Fruit fly (Drosophila melanogaster) whole organism, pupa: Measurements from ENCODE around the gene Arr2.
A peak's percentile ranks its signal among the peaks of the same experiment; 100 is the strongest.

ENCODE experiments used
- CG10348 ChIP-seq: fragments of 200-800 bp; sonication (Bioruptor generic); IDR thresholded peaks from 2 replicates; pipeline ENCODE4 v1.3.6; 2022; ENCODE audit warnings: missing biosample characterization, missing genetic modification characterization
- CG12605 ChIP-seq: fragments of 200-800 bp; sonication (Bioruptor generic); IDR thresholded peaks from 2 replicates; pipeline ENCODE4 v1.3.6; 2022; ENCODE audit warnings: missing biosample characterization, missing genetic modification characterization
- CG13204 ChIP-seq: fragments of 200-800 bp; sonication (Bioruptor generic); optimal IDR thresholded peaks from 2 replicates; lab custom pipeline; 2018; ENCODE audit warnings: missing biosample characterization, mild to moderate bottlenecking, missing genetic modification characterization, moderate library complexity
- CG14655 ChIP-seq: fragments of 200-800 bp; sonication (Bioruptor generic); optimal IDR thresholded peaks from 3 replicates; lab custom pipeline; 2017; ENCODE audit warnings: mild to moderate bottlenecking, missing biosample characterization, missing genetic modification reagents, missing genetic modification characterization
- CG15710 ChIP-seq: fragments of 200-800 bp; sonication (Bioruptor generic); optimal IDR thresholded peaks from 2 replicates; lab custom pipeline; 2018; ENCODE audit warnings: missing biosample characterization, mild to moderate bottlenecking, missing genetic modification characterization, moderate library complexity
- CG17806 ChIP-seq: fragments of 200-800 bp; sonication (Bioruptor generic); optimal IDR thresholded peaks from 2 replicates; lab custom pipeline; 2018; ENCODE audit warnings: missing biosample characterization, mild to moderate bottlenecking, missing genetic modification characterization, moderate library complexity
- CG32121 ChIP-seq: fragments of 200-800 bp; sonication (Bioruptor generic); IDR thresholded peaks from 2 replicates; pipeline ENCODE4 v1.3.6; 2022; ENCODE audit warnings: missing biosample characterization, missing genetic modification characterization
- CG34367 ChIP-seq: fragments of 200-800 bp; sonication (Bioruptor generic); optimal IDR thresholded peaks from 2 replicates; lab custom pipeline; 2018; ENCODE audit warnings: missing biosample characterization, mild to moderate bottlenecking, missing genetic modification characterization
- CG4496 ChIP-seq: fragments of 200-800 bp; sonication (Bioruptor generic); IDR thresholded peaks from 3 replicates; pipeline ENCODE4 v1.3.6; 2022; ENCODE audit warnings: missing biosample characterization, missing genetic modification characterization
- CG8159 ChIP-seq: fragments of 200-800 bp; sonication (Bioruptor generic); optimal IDR thresholded peaks from 3 replicates; lab custom pipeline; 2018; ENCODE audit warnings: missing biosample characterization, mild to moderate bottlenecking, missing genetic modification characterization, moderate library complexity
- CG8301 ChIP-seq: fragments of 200-800 bp; sonication (Bioruptor generic); optimal IDR thresholded peaks from 2 replicates; lab custom pipeline; 2018; ENCODE audit warnings: missing biosample characterization, mild to moderate bottlenecking, missing genetic modification characterization
- CG9948 ChIP-seq: fragments of 200-800 bp; sonication (Bioruptor generic); optimal IDR thresholded peaks from 2 replicates; lab custom pipeline; 2018; ENCODE audit warnings: missing biosample characterization, mild to moderate bottlenecking, missing genetic modification characterization, moderate library complexity
- D1 ChIP-seq: fragments of 200-800 bp; sonication (Bioruptor generic); optimal IDR thresholded peaks from 2 replicates; lab custom pipeline; 2018; ENCODE audit warnings: missing biosample characterization, mild to moderate bottlenecking, missing genetic modification characterization, moderate library complexity
- EcR ChIP-seq: fragments of 200-800 bp; sonication (Bioruptor generic); optimal IDR thresholded peaks from 3 replicates; lab custom pipeline; 2019; ENCODE audit warnings: missing biosample characterization, missing genetic modification characterization, mild to moderate bottlenecking, moderate library complexity, missing genetic modification reagents
- Ets98B ChIP-seq: fragments of 200-800 bp; sonication (Bioruptor generic); IDR thresholded peaks from 2 replicates; pipeline ENCODE4 v1.3.6; 2022; ENCODE audit warnings: missing biosample characterization, missing genetic modification characterization
- Pif1A ChIP-seq: fragments of 200-800 bp; sonication (Bioruptor generic); optimal IDR thresholded peaks from 3 replicates; lab custom pipeline; 2016; ENCODE audit warnings: missing biosample characterization, missing genetic modification characterization
- Pif1B ChIP-seq: fragments of 200-800 bp; sonication (Bioruptor generic); optimal IDR thresholded peaks from 3 replicates; lab custom pipeline; 2016; ENCODE audit warnings: missing biosample characterization, missing genetic modification characterization
- Snoo ChIP-seq: fragments of 200-800 bp; sonication (Bioruptor generic); optimal IDR thresholded peaks from 3 replicates; lab custom pipeline; 2017; ENCODE audit warnings: missing biosample characterization, mild to moderate bottlenecking, missing genetic modification characterization, inconsistent platforms
- fd96Ca ChIP-seq: fragments of 200-800 bp; sonication (Bioruptor generic); IDR thresholded peaks from 3 replicates; pipeline ENCODE4 v1.3.6; 2022; ENCODE audit warnings: missing biosample characterization, missing genetic modification characterization
- gl ChIP-seq: fragments of 200-800 bp; sonication (Bioruptor generic); optimal IDR thresholded peaks from 2 replicates; lab custom pipeline; 2018; ENCODE audit warnings: missing biosample characterization, mild to moderate bottlenecking, missing genetic modification characterization
- rn ChIP-seq: fragments of 200-800 bp; sonication (Bioruptor generic); IDR thresholded peaks from 2 replicates; pipeline ENCODE4 v1.3.6; 2022; ENCODE audit warnings: missing biosample characterization, missing genetic modification characterization

Arr2 gene

DNA sequence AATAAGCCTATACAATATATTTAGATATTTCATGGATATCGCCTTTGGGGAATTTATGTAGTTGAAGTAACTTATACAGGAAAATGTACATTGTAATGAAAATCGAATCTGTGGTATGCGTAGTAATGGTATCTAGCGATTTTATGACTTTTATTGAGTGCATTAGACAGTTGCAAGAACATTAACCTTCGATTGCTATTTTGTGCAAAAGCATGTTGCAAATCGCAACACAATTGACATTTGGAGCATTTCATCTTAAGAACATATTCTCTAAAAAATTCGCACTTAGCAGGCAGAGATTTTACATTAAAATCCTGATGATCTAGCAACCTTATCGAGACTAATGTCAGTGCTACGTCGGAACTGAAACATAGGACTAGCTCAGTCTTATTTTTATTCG lies 29.1 kb downstream of the Arr2 start, which contains the start of gene S-Lap2:
Gene S-Lap2, plus strand, starts transcription at position 301 of the 400 bp plus-strand sequence.
- TF ChIP-seq CG17806 (tag; lab: Kevin White, UChicago) (no peak), Ets98B (GFP tag; lab: Robert Waterston, UW) (no peak), Snoo (tag; lab: Kevin White, UChicago) (no peak), CG10348 (no peak), CG15710 (tag; lab: Kevin White, UChicago) (no peak), CG32121 (GFP tag; lab: Robert Waterston, UW) (no peak), CG34367 (no peak)

- TF ChIP-seq D1 (no peak), gl (tag; lab: Kevin White, UChicago) (no peak), Pif1B (GFP tag; lab: Kevin White, UChicago) (no peak), CG13204 (GFP tag; lab: Kevin White, UChicago) (no peak), CG8301 (tag; lab: Kevin White, UChicago) (no peak)
Measured at dm6 chr3L:8616935-8617334, 31.8 kb downstream of the Arr2 start, which contains the start of gene S-Lap1. S-Lap1 (plus strand) TSS chr3L:8617235.

DNA sequence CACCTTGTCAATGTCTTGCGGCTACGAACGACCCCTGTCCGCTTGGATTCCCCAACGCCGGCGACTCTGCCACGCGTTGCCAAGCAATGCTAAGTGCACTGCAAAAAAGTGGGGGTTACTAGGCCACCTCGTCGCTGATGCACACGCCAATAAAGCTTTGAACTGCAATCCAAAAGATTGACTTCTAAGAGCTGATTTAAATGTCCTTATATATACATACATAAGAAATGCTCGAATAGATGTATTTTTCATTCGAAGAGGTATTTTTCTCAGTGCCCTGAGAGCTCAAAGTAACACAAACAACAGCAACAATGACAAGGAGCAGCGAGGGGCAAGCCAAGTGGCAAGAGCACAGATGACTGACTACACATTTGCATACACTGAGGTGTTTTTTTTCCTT lies 41.3 kb downstream of the Arr2 start:
- 0 out of 3 replicates have a peak, but pooled peaks have one; percentile 43 for TF ChIP-seq CG4496
- TF ChIP-seq CG15710 (tag; lab: Kevin White, UChicago) = peak; percentile 51
- TF ChIP-seq Ets98B (GFP tag; lab: Robert Waterston, UW) = no peak; the same call in 1 of the 2 replicates
- no peak for TF ChIP-seq CG8301 (tag; lab: Kevin White, UChicago)
- TF ChIP-seq rn (GFP tag; lab: Robert Waterston, UW) = no peak
- no peak for TF ChIP-seq CG13204 (GFP tag; lab: Kevin White, UChicago)
- TF ChIP-seq CG32121 (GFP tag; lab: Robert Waterston, UW) = peak; percentile 42; the same call in 1 of the 2 replicates
- TF ChIP-seq CG9948 (tag; lab: Kevin White, UChicago) = peak; percentile 40
- no peak for TF ChIP-seq Snoo (tag; lab: Kevin White, UChicago)
- TF ChIP-seq CG8159 = peak; percentile 54
- no peak for TF ChIP-seq CG17806 (tag; lab: Kevin White, UChicago)
- TF ChIP-seq CG12605 (GFP tag; lab: Robert Waterston, UW) = 0 out of 2 replicates have a peak, but pooled peaks have one; percentile 27
- TF ChIP-seq Pif1A (GFP tag; lab: Kevin White, UChicago) = peak; percentile 53
- peak; percentile 36 for TF ChIP-seq CG14655 (GFP tag; lab: Kevin White, UChicago)
- no peak for TF ChIP-seq Pif1B (GFP tag; lab: Kevin White, UChicago)
- TF ChIP-seq fd96Ca (GFP tag; lab: Robert Waterston, UW) = peak; percentile 65; the same call in 2 of the 3 replicates
- TF ChIP-seq, all 21 proteins: peak for 9

DNA sequence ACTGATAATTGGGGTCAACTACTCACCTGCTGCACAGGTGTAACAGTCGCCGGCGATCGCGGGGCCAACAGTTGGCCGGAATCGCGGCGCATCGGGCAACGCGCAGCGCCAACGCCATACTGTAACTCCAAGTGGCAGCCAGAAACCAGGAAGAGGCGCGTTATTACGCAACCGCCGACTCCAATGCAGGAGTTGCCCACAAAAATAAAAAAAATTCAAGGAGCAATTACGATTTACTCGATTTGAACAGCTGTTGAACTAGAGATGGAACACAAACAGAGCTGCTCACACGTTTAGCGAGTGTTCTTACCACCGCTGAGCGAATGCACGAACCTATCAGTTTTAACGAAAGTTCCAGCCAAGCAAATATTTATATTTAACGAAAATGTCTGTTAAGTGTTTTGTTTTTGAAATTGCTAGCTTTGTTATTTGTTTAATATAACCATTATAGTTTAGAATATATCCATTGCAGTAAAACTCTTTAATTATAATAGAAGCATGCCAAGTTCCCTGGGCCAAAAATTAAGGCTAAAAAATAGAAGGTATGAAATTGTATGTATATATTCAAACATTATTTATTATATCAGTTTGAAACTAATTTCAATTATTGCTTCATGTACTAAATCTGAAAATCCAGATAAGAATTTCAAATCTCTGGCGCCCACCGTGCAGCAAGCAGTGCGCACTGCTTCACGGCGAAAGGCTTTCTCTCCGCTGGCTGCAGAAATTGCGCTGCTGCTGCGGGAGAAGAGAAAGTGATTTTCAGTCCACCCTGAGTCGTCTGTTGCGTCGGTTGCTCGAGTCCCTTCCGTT lies 44.6 kb downstream of the Arr2 start, which contains the start of the genes CG5989 and CG6282:
Gene CG5989, minus strand, starts transcription at position 270 of the 813 bp plus-strand sequence.
Gene CG6282, plus strand, starts transcription at position 778 of the 813 bp plus-strand sequence.
- TF ChIP-seq CG14655 (GFP tag; lab: Kevin White, UChicago) (no peak), CG34367 (no peak), CG10348 (no peak), EcR (GFP tag; lab: Kevin White, UChicago) (peak; percentile 56), CG12605 (GFP tag; lab: Robert Waterston, UW) (peak; percentile 37; the same call in 1 of the 2 replicates), CG13204 (GFP tag; lab: Kevin White, UChicago) (no peak), CG15710 (tag; lab: Kevin White, UChicago) (no peak), Ets98B (GFP tag; lab: Robert Waterston, UW) (no peak), Snoo (tag; lab: Kevin White, UChicago) (no peak), CG8301 (tag; lab: Kevin White, UChicago) (no peak), CG8159 (peak; percentile 0), D1 (no peak), Pif1B (GFP tag; lab: Kevin White, UChicago) (no peak), CG32121 (GFP tag; lab: Robert Waterston, UW) (no peak), CG9948 (tag; lab: Kevin White, UChicago) (no peak), gl (tag; lab: Kevin White, UChicago) (no peak), CG17806 (tag; lab: Kevin White, UChicago) (no peak)

- TF ChIP-seq CG4496 = peak; percentile 94
- peak; percentile 84 for TF ChIP-seq Ets98B (GFP tag; lab: Robert Waterston, UW)
- TF ChIP-seq CG9948 (tag; lab: Kevin White, UChicago) = peak; percentile 50
- peak; percentile 79 for TF ChIP-seq gl (tag; lab: Kevin White, UChicago)
- TF ChIP-seq Snoo (tag; lab: Kevin White, UChicago) = no peak
- TF ChIP-seq CG14655 (GFP tag; lab: Kevin White, UChicago) = no peak
- TF ChIP-seq Pif1B (GFP tag; lab: Kevin White, UChicago) = no peak
- TF ChIP-seq CG34367 = peak; percentile 90
- TF ChIP-seq CG17806 (tag; lab: Kevin White, UChicago) = no peak
- peak; percentile 82 for TF ChIP-seq rn (GFP tag; lab: Robert Waterston, UW)
- TF ChIP-seq CG12605 (GFP tag; lab: Robert Waterston, UW) = peak; percentile 47; the same call in 1 of the 2 replicates
- no peak for TF ChIP-seq Pif1A (GFP tag; lab: Kevin White, UChicago)
- no peak for TF ChIP-seq CG8301 (tag; lab: Kevin White, UChicago)
- TF ChIP-seq CG15710 (tag; lab: Kevin White, UChicago) = peak; percentile 82
- peak; percentile 66 for TF ChIP-seq CG8159
- no peak for TF ChIP-seq D1
- no peak for TF ChIP-seq CG13204 (GFP tag; lab: Kevin White, UChicago)
- TF ChIP-seq fd96Ca (GFP tag; lab: Robert Waterston, UW) = peak; percentile 89
- no peak for TF ChIP-seq EcR (GFP tag; lab: Kevin White, UChicago)
- TF ChIP-seq CG10348 = no peak
- TF ChIP-seq CG32121 (GFP tag; lab: Robert Waterston, UW) = peak; percentile 83
Measured at dm6 chr3L:8600752-8601433, 47.8 kb downstream of the Arr2 start, which contains the start of the genes Nelf-E and RpL14. Nelf-E (minus strand) TSS chr3L:8600879. RpL14 (plus strand) TSS chr3L:8601006.
